Fruit fly (Drosophila melanogaster): ENCODE measurements around the gene CG13933.

CG13933 gene

DNA sequence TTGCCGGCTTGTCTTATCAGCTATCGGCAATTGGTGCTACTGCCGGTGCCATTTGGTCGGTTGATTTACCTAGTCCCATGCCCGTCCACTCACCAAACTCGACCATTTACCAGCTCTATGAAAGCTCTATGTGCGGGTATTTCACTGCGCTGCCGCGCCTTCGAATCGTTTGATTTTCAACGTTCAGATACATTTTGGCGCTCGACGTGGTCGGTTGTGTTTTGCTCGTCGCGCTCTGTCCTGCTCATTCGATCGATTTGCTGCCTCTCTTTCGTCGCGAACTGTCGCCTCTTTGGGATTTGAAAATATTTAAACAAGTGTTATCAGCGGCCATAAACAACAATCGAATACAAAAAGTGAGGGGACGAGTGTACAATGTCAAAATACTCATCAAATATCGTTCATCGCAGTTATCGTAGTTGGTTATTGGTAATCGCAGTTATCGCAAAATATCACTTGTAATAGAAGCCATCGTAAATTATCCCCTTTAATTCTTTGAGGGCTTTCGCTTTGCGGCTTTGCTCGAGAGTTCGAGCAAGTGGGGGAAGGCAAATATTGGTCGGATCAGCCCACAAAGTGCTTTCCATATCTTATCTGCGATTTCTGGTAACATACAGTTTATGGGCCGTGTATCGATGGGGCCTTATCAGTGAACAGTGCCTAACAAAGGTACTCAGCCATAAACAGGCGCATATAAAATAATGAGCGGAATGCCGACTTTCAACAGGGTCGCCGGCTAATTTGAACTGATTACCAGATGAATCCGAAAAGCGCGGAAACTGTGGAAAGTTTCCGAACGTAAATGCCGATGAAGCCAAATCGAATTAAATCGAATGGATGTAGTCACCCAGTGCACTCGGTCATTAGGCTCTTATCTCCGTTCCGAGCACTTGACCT lies 33.0 kb downstream of the CG13933 start (continued):
- TF ChIP-seq Ptx1 (GFP tag; IDR thresholded peaks at IDR 0.05) (no peak), Awh (GFP tag; IDR thresholded peaks at IDR 0.05) (no peak), wdn (GFP tag; IDR thresholded peaks at IDR 0.05) (no peak)

DNA sequence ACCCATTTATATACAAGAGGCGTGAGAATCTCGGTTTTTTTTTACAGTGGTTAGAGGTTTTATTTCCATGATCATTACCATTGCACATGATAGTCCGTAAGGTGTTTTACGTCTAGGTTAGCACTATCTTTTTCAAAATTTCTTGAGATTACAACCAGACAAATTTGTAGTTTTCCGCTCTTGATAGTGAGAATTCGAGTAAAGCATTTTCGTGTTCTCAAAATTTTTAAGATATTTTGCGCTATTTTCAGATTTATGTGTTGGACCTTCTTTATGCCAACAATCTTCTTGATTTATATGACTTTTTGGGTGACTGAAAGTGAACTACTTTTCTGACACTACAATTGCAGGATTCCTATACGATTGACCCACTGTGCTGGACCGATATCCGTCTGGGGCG lies 33.8 kb downstream of the CG13933 start:
- TF ChIP-seq CG10267 (tag; optimal IDR thresholded peaks at IDR 0.05) (no peak), CG12659 (GFP tag; optimal IDR thresholded peaks at IDR 0.05) (no peak), vnd (GFP tag; IDR thresholded peaks at IDR 0.05; ENCODE audit: partially characterized antibody) (no peak), sd (tag; optimal IDR thresholded peaks at IDR 0.05) (no peak), dmrt99B (tag; optimal IDR thresholded peaks at IDR 0.05) (peak; percentile 53), sens (GFP tag) (peak; percentile 53), wek (GFP tag; optimal IDR thresholded peaks at IDR 0.05) (no peak), Bdp1 (GFP tag; optimal IDR thresholded peaks at IDR 0.05) (no peak), HLH4C (GFP tag; IDR thresholded peaks at IDR 0.05; ENCODE audit: partially characterized antibody) (no peak), B-H1 (GFP tag; IDR thresholded peaks at IDR 0.05) (no peak), ase (GFP tag; IDR thresholded peaks at IDR 0.05) (0 out of 3 replicates have a peak, but pooled peaks have one; percentile 30), unc-4 (GFP tag; IDR thresholded peaks at IDR 0.05; ENCODE audit: partially characterized antibody) (no peak), tio (GFP tag; optimal IDR thresholded peaks at IDR 0.05) (no peak), CG30403 (GFP tag; optimal IDR thresholded peaks at IDR 0.05) (peak; percentile 45), sqz (GFP tag; optimal IDR thresholded peaks at IDR 0.05) (no peak), ttk (GFP tag; IDR thresholded peaks at IDR 0.05) (0 out of 2 replicates have a peak, but pooled peaks have one; percentile 11), h (optimal IDR thresholded peaks at IDR 0.05) (no peak), H15 (GFP tag; IDR thresholded peaks at IDR 0.05) (no peak), Ets65A (GFP tag) (peak; percentile 77), CG9797 (GFP tag; optimal IDR thresholded peaks at IDR 0.05) (no peak), CG1602 (GFP tag; optimal IDR thresholded peaks at IDR 0.05) (peak; percentile 7), Dip3 (GFP tag; optimal IDR thresholded peaks at IDR 0.05) (no peak), CG7357 (GFP tag; IDR thresholded peaks at IDR 0.05) (0 out of 3 replicates have a peak, but pooled peaks have one; percentile 7), CG8388 (GFP tag; optimal IDR thresholded peaks at IDR 0.05) (no peak), dmrt11E (tag; optimal IDR thresholded peaks at IDR 0.05) (no peak), nmo (GFP tag; optimal IDR thresholded peaks at IDR 0.05) (peak; percentile 18), ab (GFP tag; optimal IDR thresholded peaks at IDR 0.05) (no peak), hb (GFP tag; IDR thresholded peaks at IDR 0.05; ENCODE audit: partially characterized antibody) (0 out of 3 replicates have a peak, but pooled peaks have one; percentile 50), NC2α (GFP tag; optimal IDR thresholded peaks at IDR 0.05) (no peak), sug (tag; optimal IDR thresholded peaks at IDR 0.05) (no peak), CG11093 (GFP tag; IDR thresholded peaks at IDR 0.05) (no peak), CG4282 (GFP tag; optimal IDR thresholded peaks at IDR 0.05) (no peak), esg (GFP tag; conservative IDR thresholded peaks at IDR 0.05) (0 out of 2 replicates have a peak, but pooled peaks have one; percentile 13), Abd-B (GFP tag; optimal IDR thresholded peaks at IDR 0.05) (no peak), sim (GFP tag; IDR thresholded peaks at IDR 0.05) (no peak), CG6689 (GFP tag; IDR thresholded peaks at IDR 0.05) (0 out of 2 replicates have a peak, but pooled peaks have one; percentile 16), slbo (GFP tag; IDR thresholded peaks at IDR 0.05) (0 out of 2 replicates have a peak, but pooled peaks have one; percentile 7), CG31441 (GFP tag; IDR thresholded peaks at IDR 0.05) (no peak), sens-2 (GFP tag; IDR thresholded peaks at IDR 0.05) (no peak), dpn (GFP tag; optimal IDR thresholded peaks at IDR 0.05) (peak in 1 of 2 experiments; percentile 20), Bgb (GFP tag; IDR thresholded peaks at IDR 0.05; ENCODE audit: partially characterized antibody) (no peak), Sox102F (GFP tag; optimal IDR thresholded peaks at IDR 0.05) (peak; percentile 36), CG34422 (GFP tag; IDR thresholded peaks at IDR 0.05) (no peak), CG11085 (GFP tag; IDR thresholded peaks at IDR 0.05) (no peak), Usf (GFP tag; optimal IDR thresholded peaks at IDR 0.05) (no peak)
